Worm (Caenorhabditis elegans) whole organism, L3 larva: ENCODE results near the gene str-228.

Experiments used
- ama-1 ChIP-seq: fragments of 150-350 bp; optimal IDR thresholded peaks from 2 replicates; lab custom pipeline; 2018
- daf-12 ChIP-seq: fragments of 150-350 bp; optimal IDR thresholded peaks from 2 replicates; lab custom pipeline; 2014; ENCODE audit warnings: missing biosample characterization, missing genetic modification reagents, missing genetic modification characterization
- egl-27 ChIP-seq: sonication (generic microtip); optimal IDR thresholded peaks from 4 replicates; lab custom pipeline; 2017; ENCODE audit warnings: missing biosample characterization, missing genetic modification reagents, missing genetic modification characterization
- egl-5 ChIP-seq: fragments of 150-350 bp; optimal IDR thresholded peaks from 2 replicates; lab custom pipeline; 2017; ENCODE audit warnings: missing biosample characterization, missing genetic modification reagents, missing genetic modification characterization, inconsistent platforms
- elt-3 ChIP-seq, 3 experiments: fragments of 150-350 bp in 1 of 3; sonication (generic microtip) in 2 of 3; optimal IDR thresholded peaks; 2 replicates in 2 of 3; 4 replicates in 1 of 3; lab custom pipeline; 2014 to 2017; ENCODE audit warnings: missing biosample characterization in 3 of 3, missing genetic modification characterization in 3 of 3
- fkh-10 ChIP-seq: sonication (generic microtip); optimal IDR thresholded peaks from 2 replicates; lab custom pipeline; 2017; ENCODE audit warnings: missing biosample characterization, missing genetic modification reagents, missing genetic modification characterization
- fos-1 ChIP-seq: fragments of 150-350 bp; optimal IDR thresholded peaks from 2 replicates; lab custom pipeline; 2014; ENCODE audit warnings: missing biosample characterization, missing genetic modification characterization
- nhr-11 ChIP-seq: fragments of 150-350 bp; optimal IDR thresholded peaks from 2 replicates; lab custom pipeline; 2014; ENCODE audit warnings: missing biosample characterization, missing genetic modification characterization
- nhr-28 ChIP-seq: fragments of 150-350 bp; optimal IDR thresholded peaks from 2 replicates; lab custom pipeline; 2014; ENCODE audit warnings: missing biosample characterization, missing genetic modification characterization
- nhr-76 ChIP-seq: fragments of 150-350 bp; sonication (generic microtip); optimal IDR thresholded peaks from 5 replicates; lab custom pipeline; 2014; ENCODE audit warnings: missing biosample characterization, missing genetic modification characterization
- tbx-2 ChIP-seq: sonication (generic microtip); optimal IDR thresholded peaks from 2 replicates; lab custom pipeline; 2016; ENCODE audit warnings: mild to moderate bottlenecking, missing genetic modification characterization, missing compliant biosample characterization
- unc-62 ChIP-seq: fragments of 150-350 bp; sonication (generic microtip); optimal IDR thresholded peaks from 4 replicates; lab custom pipeline; 2014; ENCODE audit warnings: missing biosample characterization, missing genetic modification reagents, missing genetic modification characterization
- ztf-11 ChIP-seq: fragments of 150-350 bp; optimal IDR thresholded peaks from 2 replicates; lab custom pipeline; 2014; ENCODE audit warnings: missing biosample characterization, missing genetic modification characterization

DNA sequence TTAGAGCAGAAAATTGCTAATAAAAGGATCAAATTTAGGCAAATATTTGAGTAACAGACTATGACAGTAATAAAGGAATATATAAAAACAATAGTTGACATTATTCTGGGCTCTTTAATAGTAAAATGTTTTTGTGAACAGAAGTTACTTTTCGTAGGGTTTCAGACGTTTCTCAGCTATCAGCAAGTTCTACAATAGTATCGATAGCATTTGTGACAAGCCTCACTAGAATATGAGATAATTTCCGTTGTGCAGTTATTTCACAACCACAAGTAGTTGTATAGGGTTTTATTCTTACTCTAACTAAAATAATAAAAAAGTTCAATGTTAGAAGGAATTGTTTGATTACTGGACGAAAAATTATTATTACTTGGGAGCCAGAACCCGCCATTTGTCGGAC is 36.5 kb downstream of the str-228 start, which contains the start of gene srbc-68:
- TF ChIP-seq nhr-11 (tag; lab: Kevin White, UChicago) (no peak), fkh-10 (GFP tag; lab: Kevin White, UChicago) (no peak), egl-27 (no peak), elt-3 (tag; optimal IDR thresholded peaks at IDR 0.05; lab: Kevin White, UChicago) (no peak), ama-1 (lab: Kevin White, UChicago) (no peak), ztf-11 (tag; lab: Kevin White, UChicago) (no peak), tbx-2 (tag; lab: Kevin White, UChicago) (no peak), egl-5 (tag; lab: Kevin White, UChicago) (no peak), daf-12 (no peak), unc-62 (GFP tag; lab: Kevin White, UChicago) (no peak), nhr-76 (tag; lab: Kevin White, UChicago) (no peak), nhr-28 (no peak), fos-1 (tag; lab: Kevin White, UChicago) (no peak)
